Fruit fly (Drosophila melanogaster): ENCODE measurements around the gene fz3.

DNA sequence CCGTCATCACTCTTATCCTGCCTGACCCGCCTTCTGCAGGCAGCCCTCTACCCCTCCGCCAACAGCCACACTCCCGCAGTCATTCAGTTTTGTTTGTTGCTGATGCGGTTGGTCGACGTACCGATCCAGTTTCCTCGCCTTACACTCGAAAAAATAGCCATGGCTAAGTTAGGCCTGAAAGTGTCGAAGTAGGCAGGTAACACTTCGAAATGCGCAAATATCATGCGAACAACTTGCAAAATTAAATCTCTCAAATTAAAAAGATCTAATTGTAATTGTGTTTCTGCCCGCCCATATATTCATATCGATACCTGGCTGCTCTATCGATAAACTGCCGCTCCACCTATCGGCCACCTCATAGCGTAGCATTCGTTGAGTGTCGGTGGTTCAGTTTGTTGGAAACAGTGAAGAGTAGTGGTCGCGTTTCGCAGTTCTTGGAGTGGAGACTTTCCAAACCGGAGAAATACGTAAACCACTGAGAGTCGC, at the start of gene fz3:
- TF ChIP-seq psq (optimal IDR thresholded peaks at IDR 0.05) (no peak), insv (optimal IDR thresholded peaks at IDR 0.05) (no peak)
